Worm (Caenorhabditis elegans): ENCODE results near the gene col-126.

ce11 chrIV:11248031-11248631 lies 15.1 kb upstream of the col-126 start, which contains the start of gene C05C12.4:
- TF ChIP-seq fkh-10 (GFP tag; optimal IDR thresholded peaks at IDR 0.05) (no peak), hlh-8 (tag; optimal IDR thresholded peaks at IDR 0.05) (no peak), dve-1 (tag; optimal IDR thresholded peaks at IDR 0.05) (no peak), ama-1 (optimal IDR thresholded peaks at IDR 0.05) (no peak), elt-4 (tag; optimal IDR thresholded peaks at IDR 0.05) (no peak), unc-55 (GFP tag; optimal IDR thresholded peaks at IDR 0.05) (no peak), fax-1 (tag; optimal IDR thresholded peaks at IDR 0.05) (no peak), nhr-11 (tag; optimal IDR thresholded peaks at IDR 0.05) (no peak)
